Fruit fly (Drosophila melanogaster) whole organism, prepupa: ENCODE data around the gene Gga.

Source experiments
- Blimp-1 ChIP-seq: fragments of 200-800 bp; sonication (Bioruptor generic); optimal IDR thresholded peaks from 3 replicates; lab custom pipeline; 2017; ENCODE audit warnings: missing biosample characterization, missing genetic modification characterization, mild to moderate bottlenecking, moderate library complexity, missing genetic modification reagents
- CG31627 ChIP-seq: fragments of 200-800 bp; sonication (Bioruptor generic); optimal IDR thresholded peaks from 3 replicates; lab custom pipeline; 2016; ENCODE audit warnings: missing biosample characterization, missing genetic modification characterization
- CG6163 ChIP-seq: fragments of 200-800 bp; sonication (Bioruptor generic); IDR thresholded peaks from 3 replicates; pipeline ENCODE4 v1.3.6; 2022; ENCODE audit warnings: missing biosample characterization, missing genetic modification characterization
- CG6808 ChIP-seq: fragments of 200-800 bp; sonication (Bioruptor generic); optimal IDR thresholded peaks from 3 replicates; lab custom pipeline; 2017; ENCODE audit warnings: missing biosample characterization, missing genetic modification characterization, mild to moderate bottlenecking, moderate library complexity, missing genetic modification reagents
- CG6854 ChIP-seq: fragments of 200-800 bp; sonication (Bioruptor generic); optimal IDR thresholded peaks from 2 replicates; lab custom pipeline; 2017; ENCODE audit warnings: missing biosample characterization, mild to moderate bottlenecking, missing genetic modification characterization
- CG8319 ChIP-seq: fragments of 200-800 bp; sonication (Bioruptor generic); optimal IDR thresholded peaks from 3 replicates; lab custom pipeline; 2016; ENCODE audit warnings: missing biosample characterization, missing genetic modification characterization
- CG9139 ChIP-seq: fragments of 200-800 bp; sonication (Bioruptor generic); optimal IDR thresholded peaks from 3 replicates; lab custom pipeline; 2017; ENCODE audit warnings: missing biosample characterization, mild to moderate bottlenecking, missing genetic modification characterization
- Ets21C ChIP-seq: fragments of 200-800 bp; sonication (Bioruptor generic); optimal IDR thresholded peaks from 3 replicates; lab custom pipeline; 2016; ENCODE audit warnings: missing biosample characterization, missing genetic modification characterization
- Lpt ChIP-seq: fragments of 200-800 bp; sonication (Bioruptor generic); optimal IDR thresholded peaks from 3 replicates; lab custom pipeline; 2016; ENCODE audit warnings: missing biosample characterization, missing genetic modification characterization
- Sox15 ChIP-seq: fragments of 200-800 bp; sonication (Bioruptor generic); optimal IDR thresholded peaks from 3 replicates; lab custom pipeline; 2016; ENCODE audit warnings: missing biosample characterization, missing genetic modification characterization
- acj6 ChIP-seq: fragments of 200-800 bp; sonication (Bioruptor generic); optimal IDR thresholded peaks from 3 replicates; lab custom pipeline; 2016; ENCODE audit warnings: missing biosample characterization, missing genetic modification characterization
- fkh ChIP-seq: fragments of 200-800 bp; sonication (Bioruptor generic); optimal IDR thresholded peaks from 3 replicates; lab custom pipeline; 2017; ENCODE audit warnings: missing biosample characterization, mild to moderate bottlenecking, missing genetic modification characterization, moderate library complexity
- lz ChIP-seq: fragments of 200-800 bp; sonication (Bioruptor generic); optimal IDR thresholded peaks from 3 replicates; lab custom pipeline; 2016; ENCODE audit warnings: missing biosample characterization, missing genetic modification characterization
- spab ChIP-seq: fragments of 200-800 bp; sonication (Bioruptor generic); optimal IDR thresholded peaks from 2 replicates; lab custom pipeline; 2017; ENCODE audit warnings: missing biosample characterization, mild to moderate bottlenecking, missing genetic modification characterization, missing genetic modification reagents

DNA sequence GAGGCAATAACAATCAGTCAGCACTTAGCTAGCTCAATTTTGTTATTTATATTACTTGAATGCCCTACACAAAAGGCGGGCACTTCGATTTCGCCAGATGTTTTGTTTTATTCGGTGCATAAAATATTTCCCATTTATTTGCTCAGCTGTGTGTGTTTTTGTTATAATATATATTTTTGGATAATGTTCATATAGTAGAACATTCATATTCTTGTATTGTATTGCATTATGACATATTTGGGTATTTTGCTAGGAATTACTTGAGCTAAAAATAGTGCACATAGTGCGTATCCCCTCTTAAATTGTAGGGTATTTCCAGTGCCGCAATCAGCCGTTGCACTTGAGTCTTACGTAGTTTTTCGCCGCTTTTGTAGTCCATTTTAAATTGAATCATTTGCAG lies 10.9 kb upstream of the Gga start:
- TF ChIP-seq Blimp-1 (GFP tag; lab: Kevin White, UChicago) (no peak), CG6808 (GFP tag; lab: Kevin White, UChicago) (no peak), Sox15 (GFP tag; lab: Kevin White, UChicago) (no peak), Lpt (no peak), CG9139 (GFP tag; lab: Kevin White, UChicago) (no peak), CG8319 (GFP tag; lab: Kevin White, UChicago) (peak; percentile 17), CG31627 (peak; percentile 51), CG6854 (GFP tag; lab: Kevin White, UChicago) (peak; percentile 2), lz (GFP tag; lab: Kevin White, UChicago) (peak; percentile 53), acj6 (GFP tag; lab: Kevin White, UChicago) (peak; percentile 54), CG6163 (GFP tag; lab: Robert Waterston, UW) (peak; percentile 63; the same call in 2 of the 3 replicates), fkh (peak; percentile 25), Ets21C (peak; percentile 10), spab (GFP tag; lab: Kevin White, UChicago) (no peak)
